Worm (Caenorhabditis elegans) whole organism, young adult: ENCODE measurements around the gene rig-1.

Experiments
- D2030.7 ChIP-seq: fragments of 200-800 bp; sonication (Bioruptor generic); IDR thresholded peaks from 2 replicates; pipeline ENCODE4 v1.3.6; 2022; ENCODE audit warnings: missing genetic modification reagents, missing genetic modification characterization, missing compliant biosample characterization
- F37B4.10 ChIP-seq: fragments of 200-800 bp; sonication (Bioruptor generic); IDR thresholded peaks from 2 replicates; pipeline ENCODE4 v1.3.6; 2022; ENCODE audit warnings: missing genetic modification characterization, missing compliant biosample characterization
- Y79H2A.3 ChIP-seq: fragments of 200-800 bp; sonication (Bioruptor generic); conservative IDR thresholded peaks from 2 replicates; pipeline ENCODE4 v1.3.6; 2022; ENCODE audit warnings: missing genetic modification reagents, missing genetic modification characterization, missing compliant biosample characterization
- ceh-58 ChIP-seq: fragments of 200-800 bp; sonication (Bioruptor generic); IDR thresholded peaks from 2 replicates; pipeline ENCODE4 v1.3.6; 2022; ENCODE audit warnings: missing genetic modification characterization, missing compliant biosample characterization
- pha-4 ChIP-seq: fragments of 150-350 bp; sonication (generic microtip); optimal IDR thresholded peaks from 2 replicates; lab custom pipeline; 2014; ENCODE audit warnings: missing biosample characterization, missing genetic modification reagents, missing genetic modification characterization
- snpc-3.4 ChIP-seq: sonication (generic microtip); optimal IDR thresholded peaks from 2 replicates; lab custom pipeline; 2017; ENCODE audit warnings: missing genetic modification characterization, mild to moderate bottlenecking, missing compliant biosample characterization, antibody characterized with exemption, moderate library complexity, missing genotype, missing genetic modification reagents

DNA sequence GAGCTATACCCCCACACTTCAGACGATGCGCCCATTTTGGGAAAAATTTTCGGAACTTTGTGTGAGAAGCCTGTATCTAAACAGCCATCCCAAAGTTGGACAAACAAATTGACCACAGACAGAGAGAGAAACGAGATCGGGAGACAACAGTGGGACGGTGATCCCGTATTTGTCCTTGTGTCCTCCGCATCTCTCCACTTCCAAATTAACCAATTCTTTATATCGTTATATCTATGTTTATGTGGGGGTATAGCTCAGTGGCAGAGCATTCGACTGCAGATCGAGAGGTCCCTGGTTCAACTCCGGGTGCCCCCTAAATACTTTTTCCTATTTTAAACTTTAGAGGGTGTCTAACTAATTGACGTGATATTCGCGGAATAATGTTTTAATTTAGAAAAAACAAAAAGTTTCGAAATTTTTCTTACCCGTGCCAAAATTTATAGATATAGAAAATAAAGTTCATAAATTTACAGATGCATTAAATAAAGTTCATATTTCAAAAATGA lies 21.7 kb upstream of the rig-1 start:
- TF ChIP-seq D2030.7 (peak; percentile 68), pha-4 (tag; lab: Kevin White, UChicago) (no peak), ceh-58 (GFP tag; lab: Robert Waterston, UW) (no peak), F37B4.10 (GFP tag; lab: Robert Waterston, UW) (0 out of 2 replicates have a peak, but pooled peaks have one; percentile 6), snpc-3.4 (tag; lab: Kevin White, UChicago) (peak; percentile 29), Y79H2A.3 (GFP tag; lab: Robert Waterston, UW) (no peak)
